Worm (Caenorhabditis elegans): ENCODE data around the gene Y57A10A.8.

Gene Y57A10A.8

ce11 chrII:12185710-12186109 lies 21.1 kb downstream of the Y57A10A.8 start, which contains the start of gene Y57A10A.14 (continued):
- TF ChIP-seq mab-9 (GFP tag; IDR thresholded peaks at IDR 0.05) (no peak), elt-3 (tag; optimal IDR thresholded peaks at IDR 0.05) (no peak), pqm-1 (tag; optimal IDR thresholded peaks at IDR 0.05) (peak; percentile 52), efl-1 (optimal IDR thresholded peaks at IDR 0.05) (no peak), efl-1 (GFP tag; optimal IDR thresholded peaks at IDR 0.05 in 1 of 2) (peak in 1 of 2 experiments; percentile 88), nhr-11 (tag; optimal IDR thresholded peaks at IDR 0.05) (no peak), jun-1 (tag; optimal IDR thresholded peaks at IDR 0.05) (peak; percentile 39), unc-62 (GFP tag; optimal IDR thresholded peaks at IDR 0.05) (no peak), ztf-11 (tag; optimal IDR thresholded peaks at IDR 0.05) (no peak), hlh-17 (GFP tag; optimal IDR thresholded peaks at IDR 0.05; ENCODE audit: borderline replicate concordance) (no peak), fos-1 (tag; optimal IDR thresholded peaks at IDR 0.05) (no peak), nhr-20 (tag; optimal IDR thresholded peaks at IDR 0.05) (no peak), unc-130 (tag; optimal IDR thresholded peaks at IDR 0.05) (no peak), aly-2 (tag; optimal IDR thresholded peaks at IDR 0.05) (no peak), alr-1 (tag; optimal IDR thresholded peaks at IDR 0.05; ENCODE audit: borderline replicate concordance) (no peak), sox-4 (tag; optimal IDR thresholded peaks at IDR 0.05) (no peak), ceh-63 (GFP tag; optimal IDR thresholded peaks at IDR 0.05) (no peak)

ce11 chrII:12186726-12187125 lies 22.1 kb downstream of the Y57A10A.8 start:
- TF ChIP-seq ama-1 (optimal IDR thresholded peaks at IDR 0.05) (no peak), elt-2 (tag; optimal IDR thresholded peaks at IDR 0.05) (peak; percentile 47), aly-2 (tag; optimal IDR thresholded peaks at IDR 0.05) (no peak), egl-13 (tag; optimal IDR thresholded peaks at IDR 0.05) (no peak)

ce11 chrII:12189193-12189592 lies 24.6 kb downstream of the Y57A10A.8 start:
- TF ChIP-seq efl-1 (optimal IDR thresholded peaks at IDR 0.05) (no peak), efl-1 (GFP tag; optimal IDR thresholded peaks at IDR 0.05 in 1 of 2) (peak in 1 of 2 experiments; percentile 67), mep-1 (tag; optimal IDR thresholded peaks at IDR 0.05) (no peak)

- TF ChIP-seq ceh-63 (GFP tag; optimal IDR thresholded peaks at IDR 0.05) (no peak), efl-1 (optimal IDR thresholded peaks at IDR 0.05) (no peak), efl-1 (GFP tag; optimal IDR thresholded peaks at IDR 0.05 in 1 of 2) (peak in 1 of 2 experiments; percentile 75), unc-62 (GFP tag; optimal IDR thresholded peaks at IDR 0.05) (no peak), C34B4.2 (tag; optimal IDR thresholded peaks at IDR 0.05) (no peak)
Observed at ce11 chrII:12199209-12199608, 34.6 kb downstream of the Y57A10A.8 start.

ce11 chrII:12199912-12200637 lies 35.4 kb downstream of the Y57A10A.8 start, which contains the start of gene polg-1:
Gene polg-1 (minus strand): TSS chrII:12199962.
- TF ChIP-seq sox-4 (tag; optimal IDR thresholded peaks at IDR 0.05) (no peak), grh-1 (GFP tag; IDR thresholded peaks at IDR 0.05) (no peak), lin-15B (tag; optimal IDR thresholded peaks at IDR 0.05) (no peak), nhr-28 (tag; optimal IDR thresholded peaks at IDR 0.05) (no peak), unc-62 (GFP tag; optimal IDR thresholded peaks at IDR 0.05) (no peak), nhr-76 (tag; optimal IDR thresholded peaks at IDR 0.05) (no peak), lir-3 (tag; optimal IDR thresholded peaks at IDR 0.05; ENCODE audit: poor library complexity) (no peak), pqm-1 (tag; optimal IDR thresholded peaks at IDR 0.05) (no peak)

DNA sequence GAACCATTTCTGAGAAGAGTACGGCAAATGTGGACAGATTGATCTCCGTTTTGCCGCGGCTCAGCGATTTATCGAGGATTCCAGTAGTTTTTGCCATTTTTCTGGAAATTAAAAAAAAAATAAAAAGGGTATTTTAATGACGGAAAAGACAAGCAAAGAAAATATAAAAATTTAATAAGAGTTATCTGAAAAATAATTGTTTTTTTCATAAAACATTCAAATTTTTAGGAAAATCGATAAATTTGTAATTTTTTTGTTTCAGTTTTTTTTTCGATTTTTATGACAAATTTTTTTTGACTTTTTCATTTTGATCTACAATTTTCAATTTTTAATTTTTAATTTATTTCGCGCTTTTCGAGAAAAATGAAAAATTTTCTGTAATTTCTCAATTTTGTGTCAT lies 37.6 kb downstream of the Y57A10A.8 start, which contains the start of gene trpp-5:
Gene trpp-5 (minus strand): TSS at position 101 of the 400 bp plus-strand sequence.
- TF ChIP-seq fkh-10 (GFP tag; optimal IDR thresholded peaks at IDR 0.05) (no peak), zip-4 (GFP tag; optimal IDR thresholded peaks at IDR 0.05) (no peak), ces-1 (GFP tag; optimal IDR thresholded peaks at IDR 0.05) (no peak), F16B12.6 (tag; optimal IDR thresholded peaks at IDR 0.05) (no peak), aha-1 (tag; optimal IDR thresholded peaks at IDR 0.05) (no peak), nhr-47 (tag; optimal IDR thresholded peaks at IDR 0.05) (no peak), efl-1 (optimal IDR thresholded peaks at IDR 0.05) (no peak), efl-1 (GFP tag; optimal IDR thresholded peaks at IDR 0.05 in 1 of 2) (no peak), unc-30 (tag; optimal IDR thresholded peaks at IDR 0.05) (no peak), irx-1 (tag; optimal IDR thresholded peaks at IDR 0.05) (no peak), unc-62 (GFP tag; optimal IDR thresholded peaks at IDR 0.05) (no peak), nhr-12 (tag; optimal IDR thresholded peaks at IDR 0.05) (no peak), ceh-63 (GFP tag; optimal IDR thresholded peaks at IDR 0.05) (no peak), nhr-19 (GFP tag; conservative IDR thresholded peaks at IDR 0.05) (no peak), lsy-2 (tag; optimal IDR thresholded peaks at IDR 0.05) (no peak), lin-13 (GFP tag; optimal IDR thresholded peaks at IDR 0.05) (no peak), mab-9 (GFP tag; IDR thresholded peaks at IDR 0.05) (no peak), nhr-77 (tag; optimal IDR thresholded peaks at IDR 0.05) (no peak)

All from whole organism, L1 larva.